Worm (Caenorhabditis elegans) whole organism, L2 larva: ENCODE data around the gene cfap-36.

Experiments used
- ZK546.5 ChIP-seq: sonication (generic microtip); optimal IDR thresholded peaks from 2 replicates; lab custom pipeline; 2017; ENCODE audit warnings: missing biosample characterization, missing genetic modification characterization
- ama-1 ChIP-seq: fragments of 150-350 bp; optimal IDR thresholded peaks from 2 replicates; lab custom pipeline; 2018; ENCODE audit warnings: inconsistent platforms
- ceh-82 ChIP-seq: fragments of 150-350 bp; optimal IDR thresholded peaks from 2 replicates; lab custom pipeline; 2014; ENCODE audit warnings: missing biosample characterization, missing genetic modification characterization
- lin-13 ChIP-seq: fragments of 150-350 bp; optimal IDR thresholded peaks from 2 replicates; lab custom pipeline; 2014; ENCODE audit warnings: missing biosample characterization, missing genetic modification reagents, missing genetic modification characterization
- mbf-1 ChIP-seq: sonication (generic microtip); optimal IDR thresholded peaks from 2 replicates; lab custom pipeline; 2017; ENCODE audit warnings: missing biosample characterization, missing genetic modification characterization
- nhr-12 ChIP-seq: fragments of 150-350 bp; optimal IDR thresholded peaks from 2 replicates; lab custom pipeline; 2014; ENCODE audit warnings: missing biosample characterization, missing genetic modification characterization
- nhr-23 ChIP-seq: fragments of 150-350 bp; optimal IDR thresholded peaks from 2 replicates; lab custom pipeline; 2014; ENCODE audit warnings: missing biosample characterization, missing genetic modification reagents, missing genetic modification characterization
- nhr-237 ChIP-seq: fragments of 150-350 bp; optimal IDR thresholded peaks from 2 replicates; lab custom pipeline; 2014; ENCODE audit warnings: missing biosample characterization, missing genetic modification characterization
- ztf-11 ChIP-seq: sonication (generic microtip); optimal IDR thresholded peaks from 2 replicates; lab custom pipeline; 2017; ENCODE audit warnings: missing biosample characterization, missing genetic modification characterization

- TF ChIP-seq ztf-11 (tag; lab: Kevin White, UChicago) (no peak), nhr-237 (no peak), lin-13 (GFP tag; lab: Kevin White, UChicago) (no peak), nhr-12 (tag; lab: Kevin White, UChicago) (no peak), ama-1 (lab: Kevin White, UChicago) (no peak), ZK546.5 (tag; lab: Kevin White, UChicago) (no peak), ceh-82 (no peak), nhr-23 (tag; lab: Kevin White, UChicago) (no peak), mbf-1 (tag; lab: Kevin White, UChicago) (no peak)
Measured at ce11 chrV:141257-141656, 30.8 kb downstream of the cfap-36 start, which contains the start of gene W03F9.11.
